Fruit fly (Drosophila melanogaster) whole organism, embryonic: Measurements from ENCODE around the gene CG32751.

Source experiments
- ATbp ChIP-seq: fragments of 200-800 bp; sonication (Bioruptor generic); optimal IDR thresholded peaks from 2 replicates; lab custom pipeline; 2017; ENCODE audit warnings: missing biosample characterization, mild to moderate bottlenecking, missing genetic modification characterization, missing genetic modification reagents
- Atf-2 ChIP-seq: fragments of 200-800 bp; sonication (Bioruptor generic); optimal IDR thresholded peaks from 2 replicates; lab custom pipeline; 2016; ENCODE audit warnings: missing biosample characterization, missing genetic modification characterization
- CG11456 ChIP-seq: fragments of 200-800 bp; sonication (Bioruptor generic); IDR thresholded peaks from 3 replicates; pipeline ENCODE4 v1.3.6; 2022; ENCODE audit warnings: missing biosample characterization, missing genetic modification characterization
- CG11695 ChIP-seq: fragments of 200-800 bp; sonication (Bioruptor generic); IDR thresholded peaks from 3 replicates; pipeline ENCODE4 v1.3.6; 2022; ENCODE audit warnings: missing biosample characterization, missing genetic modification characterization
- CG12299 ChIP-seq: fragments of 200-800 bp; sonication (Bioruptor generic); optimal IDR thresholded peaks from 2 replicates; lab custom pipeline; 2018; ENCODE audit warnings: missing biosample characterization, mild to moderate bottlenecking, missing genetic modification characterization
- CG13624 ChIP-seq: fragments of 200-800 bp; sonication (Bioruptor generic); optimal IDR thresholded peaks from 2 replicates; lab custom pipeline; 2016; ENCODE audit warnings: missing biosample characterization, missing genetic modification characterization
- CG15011 ChIP-seq: fragments of 200-800 bp; sonication (Bioruptor generic); optimal IDR thresholded peaks from 3 replicates; lab custom pipeline; 2018; ENCODE audit warnings: missing biosample characterization, mild to moderate bottlenecking, missing genetic modification characterization
- CG1529 ChIP-seq: fragments of 200-800 bp; sonication (Bioruptor generic); optimal IDR thresholded peaks from 3 replicates; lab custom pipeline; 2018; ENCODE audit warnings: missing biosample characterization, missing genetic modification characterization
- CG16813 ChIP-seq: fragments of 200-800 bp; sonication (Bioruptor generic); IDR thresholded peaks from 3 replicates; pipeline ENCODE4 v1.3.6; 2022; ENCODE audit warnings: missing biosample characterization, missing genetic modification characterization; ENCODE audit not compliant: partially characterized antibody
- CG2129 ChIP-seq: fragments of 200-800 bp; sonication (Bioruptor generic); IDR thresholded peaks from 2 replicates; pipeline ENCODE4 v1.3.6; 2022; ENCODE audit warnings: missing biosample characterization, missing genetic modification characterization; ENCODE audit not compliant: partially characterized antibody
- CG2889 ChIP-seq: fragments of 200-800 bp; sonication (Bioruptor generic); IDR thresholded peaks from 3 replicates; pipeline ENCODE4 v1.3.6; 2022; ENCODE audit warnings: missing biosample characterization, missing genetic modification characterization
- CG31224 ChIP-seq: fragments of 200-800 bp; sonication (Bioruptor generic); IDR thresholded peaks from 2 replicates; pipeline ENCODE4 v1.3.6; 2022; ENCODE audit warnings: missing biosample characterization, missing genetic modification characterization
- CG31441 ChIP-seq: fragments of 200-800 bp; sonication (Bioruptor generic); IDR thresholded peaks from 2 replicates; pipeline ENCODE4 v1.3.6; 2022; ENCODE audit warnings: missing biosample characterization, missing genetic modification characterization
- CG3407 ChIP-seq: fragments of 200-800 bp; sonication (Bioruptor generic); optimal IDR thresholded peaks from 2 replicates; lab custom pipeline; 2018; ENCODE audit warnings: missing biosample characterization, mild to moderate bottlenecking, missing genetic modification characterization
- CG3847 ChIP-seq: fragments of 200-800 bp; sonication (Bioruptor generic); IDR thresholded peaks from 2 replicates; pipeline ENCODE4 v1.3.6; 2022; ENCODE audit warnings: missing biosample characterization, missing genetic modification characterization
- CG4854 ChIP-seq: fragments of 200-800 bp; sonication (Bioruptor generic); optimal IDR thresholded peaks from 2 replicates; lab custom pipeline; 2016; ENCODE audit warnings: missing biosample characterization, missing genetic modification characterization, inconsistent platforms
- CG5180 ChIP-seq: fragments of 200-800 bp; sonication (Bioruptor generic); optimal IDR thresholded peaks from 3 replicates; lab custom pipeline; 2017; ENCODE audit warnings: missing biosample characterization, missing genetic modification characterization, mild to moderate bottlenecking, moderate library complexity, missing genetic modification reagents
- CG6765 ChIP-seq: fragments of 200-800 bp; sonication (Bioruptor generic); optimal IDR thresholded peaks from 3 replicates; lab custom pipeline; 2017; ENCODE audit warnings: missing biosample characterization, mild to moderate bottlenecking, missing genetic modification characterization
- CG6854 ChIP-seq: fragments of 200-800 bp; sonication (Bioruptor generic); optimal IDR thresholded peaks from 3 replicates; lab custom pipeline; 2017; ENCODE audit warnings: missing biosample characterization, mild to moderate bottlenecking, missing genetic modification characterization
- CG7745 ChIP-seq: fragments of 200-800 bp; sonication (Bioruptor generic); optimal IDR thresholded peaks from 2 replicates; lab custom pipeline; 2018; ENCODE audit warnings: missing biosample characterization, mild to moderate bottlenecking, missing genetic modification characterization, moderate library complexity
- Chrac-16 ChIP-seq: fragments of 200-800 bp; sonication (Bioruptor generic); optimal IDR thresholded peaks from 3 replicates; lab custom pipeline; 2016; ENCODE audit warnings: missing biosample characterization, missing genetic modification characterization
- Gsc ChIP-seq: fragments of 200-800 bp; sonication (Bioruptor generic); IDR thresholded peaks from 2 replicates; pipeline ENCODE4 v1.3.6; 2022; ENCODE audit warnings: missing biosample characterization, missing genetic modification characterization
- Gug ChIP-seq: fragments of 200-800 bp; sonication (Bioruptor generic); IDR thresholded peaks from 4 replicates; pipeline ENCODE4 v1.3.6; 2022; ENCODE audit warnings: missing biosample characterization, missing genetic modification characterization
- Max ChIP-seq: fragments of 200-800 bp; sonication (Bioruptor generic); optimal IDR thresholded peaks from 2 replicates; lab custom pipeline; 2016; ENCODE audit warnings: missing biosample characterization, mild to moderate bottlenecking, missing genetic modification characterization
- Med ChIP-seq: fragments of 200-800 bp; sonication (Bioruptor generic); peaks from one replicate; lab custom pipeline; 2016; ENCODE audit warnings: missing biosample characterization, missing genetic modification characterization, mild to moderate bottlenecking, inconsistent platforms, moderate library complexity
- Optix ChIP-seq: fragments of 200-800 bp; sonication (Bioruptor generic); IDR thresholded peaks from 3 replicates; pipeline ENCODE4 v1.3.6; 2022; ENCODE audit warnings: missing biosample characterization, missing genetic modification characterization
- Ravus ChIP-seq: fragments of 200-800 bp; sonication (Bioruptor generic); IDR thresholded peaks from 2 replicates; pipeline ENCODE4 v1.3.6; 2022; ENCODE audit warnings: missing biosample characterization, missing genetic modification characterization
- Sin3A ChIP-seq: fragments of >200 bp; optimal IDR thresholded peaks from 2 replicates; lab custom pipeline; 2018
- Ssrp ChIP-seq: fragments of 200-800 bp; sonication (Bioruptor generic); optimal IDR thresholded peaks from 2 replicates; lab custom pipeline; 2018; ENCODE audit warnings: missing biosample characterization, mild to moderate bottlenecking, missing genetic modification characterization, moderate library complexity
- ab ChIP-seq: fragments of 200-800 bp; sonication (Bioruptor generic); optimal IDR thresholded peaks from 2 replicates; lab custom pipeline; 2016; ENCODE audit warnings: missing biosample characterization, missing genetic modification characterization
- chn ChIP-seq: fragments of 200-800 bp; sonication (Bioruptor generic); optimal IDR thresholded peaks from 2 replicates; lab custom pipeline; 2016; ENCODE audit warnings: missing biosample characterization, missing genetic modification characterization
- corto ChIP-seq: fragments of 200-800 bp; sonication (Bioruptor generic); optimal IDR thresholded peaks from 2 replicates; lab custom pipeline; 2016; ENCODE audit warnings: missing biosample characterization, mild to moderate bottlenecking, missing genetic modification characterization, moderate library complexity
- dan ChIP-seq: fragments of 200-800 bp; sonication (Bioruptor generic); IDR thresholded peaks from 2 replicates; pipeline ENCODE4 v1.3.6; 2022; ENCODE audit warnings: missing biosample characterization, missing genetic modification characterization
- disco-r ChIP-seq: fragments of 200-800 bp; sonication (Bioruptor generic); optimal IDR thresholded peaks from 2 replicates; lab custom pipeline; 2016; ENCODE audit warnings: missing biosample characterization, missing genetic modification characterization
- kay ChIP-seq: fragments of 200-800 bp; sonication (Bioruptor generic); optimal IDR thresholded peaks from 2 replicates; lab custom pipeline; 2016; ENCODE audit warnings: missing biosample characterization, missing genetic modification characterization
- lov ChIP-seq, 2 experiments: fragments of 200-800 bp in 1 of 2; fragments of >200 bp in 1 of 2; sonication (Bioruptor generic) in 1 of 2; IDR thresholded peaks in 1 of 2; optimal IDR thresholded peaks in 1 of 2; 2 replicates in 1 of 2; 3 replicates in 1 of 2; pipeline versions ENCODE4 v1.3.6 to Lab custom; 2017 to 2022; ENCODE audit warnings: missing biosample characterization in 1 of 2, missing genetic modification characterization in 1 of 2
- org-1 ChIP-seq: fragments of 200-800 bp; sonication (Bioruptor generic); optimal IDR thresholded peaks from 2 replicates; lab custom pipeline; 2017; ENCODE audit warnings: missing biosample characterization, missing genetic modification characterization
- pho ChIP-seq: fragments of 200-800 bp; sonication (Bioruptor generic); optimal IDR thresholded peaks from 2 replicates; lab custom pipeline; 2016; ENCODE audit warnings: missing biosample characterization, missing genetic modification characterization
- pros ChIP-seq: fragments of 200-800 bp; sonication (Bioruptor generic); optimal IDR thresholded peaks from 3 replicates; lab custom pipeline; 2019; ENCODE audit warnings: missing biosample characterization, mild to moderate bottlenecking, missing genetic modification characterization, moderate library complexity
- pzg ChIP-seq: fragments of 200-800 bp; sonication (Bioruptor generic); optimal IDR thresholded peaks from 3 replicates; lab custom pipeline; 2018; ENCODE audit warnings: missing biosample characterization, mild to moderate bottlenecking, missing genetic modification characterization, moderate library complexity
- run ChIP-seq: fragments of 200-800 bp; sonication (Bioruptor generic); optimal IDR thresholded peaks from 3 replicates; lab custom pipeline; 2018; ENCODE audit warnings: missing biosample characterization, mild to moderate bottlenecking, missing genetic modification characterization
- scrt ChIP-seq: fragments of 200-800 bp; sonication (Bioruptor generic); optimal IDR thresholded peaks from 2 replicates; lab custom pipeline; 2018; ENCODE audit warnings: missing biosample characterization, mild to moderate bottlenecking, missing genetic modification characterization, moderate library complexity
- slou ChIP-seq: fragments of 200-800 bp; sonication (Bioruptor generic); optimal IDR thresholded peaks from 3 replicates; lab custom pipeline; 2016; ENCODE audit warnings: missing biosample characterization, missing genetic modification characterization
- so ChIP-seq: fragments of 200-800 bp; sonication (Bioruptor generic); IDR thresholded peaks from 3 replicates; pipeline ENCODE4 v1.3.6; 2022; ENCODE audit warnings: missing biosample characterization, missing genetic modification characterization
- unpg ChIP-seq: fragments of 200-800 bp; sonication (Bioruptor generic); optimal IDR thresholded peaks from 3 replicates; lab custom pipeline; 2018; ENCODE audit warnings: missing biosample characterization, mild to moderate bottlenecking, missing genetic modification characterization, moderate library complexity
- wdn ChIP-seq: fragments of 200-800 bp; sonication (Bioruptor generic); IDR thresholded peaks from 2 replicates; pipeline ENCODE4 v1.3.6; 2022; ENCODE audit warnings: missing biosample characterization, missing genetic modification characterization
- wor ChIP-seq: fragments of 200-800 bp; sonication (Bioruptor generic); IDR thresholded peaks from 2 replicates; pipeline ENCODE4 v1.3.6; 2022; ENCODE audit warnings: missing biosample characterization, missing genetic modification characterization
- zen2 ChIP-seq: fragments of 200-800 bp; sonication (Bioruptor generic); IDR thresholded peaks from 3 replicates; pipeline ENCODE4 v1.3.6; 2022; ENCODE audit warnings: missing biosample characterization, missing genetic modification characterization; ENCODE audit not compliant: partially characterized antibody

CG32751 gene

DNA sequence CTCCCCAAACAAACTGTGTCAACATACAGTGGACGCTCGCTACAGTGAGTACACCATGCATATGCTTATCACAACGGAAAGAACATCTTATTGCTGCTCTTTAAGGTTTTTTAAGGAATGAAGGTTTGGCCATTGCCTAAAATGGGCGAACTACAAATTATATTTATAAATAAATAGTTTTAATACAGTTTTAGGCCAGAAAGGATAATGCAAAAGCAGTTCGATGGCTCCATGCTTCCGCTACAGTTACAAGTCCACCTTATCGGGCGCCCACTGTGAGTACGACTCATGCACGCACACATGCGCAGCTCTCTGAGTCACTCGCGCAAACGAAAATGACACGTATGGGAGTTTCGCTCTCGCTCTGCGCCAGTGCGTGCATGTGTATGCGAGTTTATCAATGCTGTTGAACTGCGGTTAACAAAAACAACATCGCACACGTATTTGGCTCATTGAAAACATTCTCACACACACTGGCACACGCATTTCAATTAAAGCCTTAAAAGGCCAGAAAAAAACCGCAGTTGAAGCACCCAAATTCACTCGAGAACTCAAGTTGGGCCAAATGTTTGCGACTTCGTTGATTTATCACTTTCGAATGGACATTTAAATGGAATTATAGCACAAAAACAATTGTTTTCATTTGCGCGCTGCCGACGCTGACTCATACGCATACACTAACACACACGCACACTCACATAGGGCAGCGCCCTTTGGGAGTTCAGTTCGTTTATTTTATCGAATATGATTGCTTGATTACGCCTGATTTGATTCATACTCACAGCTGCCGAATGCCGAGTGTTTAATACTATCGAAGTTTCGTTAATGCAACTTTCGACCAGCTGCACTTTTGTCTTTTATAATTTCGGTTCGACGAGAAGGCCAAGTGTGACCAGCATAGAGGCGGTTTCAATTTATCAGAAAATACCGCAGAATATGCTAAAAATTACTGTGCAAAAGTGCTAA is 26.1 kb upstream of the CG32751 start, which contains the start of gene sqh (continued):
- TF ChIP-seq wdn (GFP tag; lab: Robert Waterston, UW), result peak; percentile 85
- TF ChIP-seq Ravus, result peak; percentile 81
- TF ChIP-seq wor (GFP tag; lab: Robert Waterston, UW), result peak; percentile 81
- peak; percentile 84 for TF ChIP-seq Ssrp
- TF ChIP-seq CG31224, result peak; percentile 83
- no peak for TF ChIP-seq ab (GFP tag; lab: Kevin White, UChicago)
- peak; percentile 24 for TF ChIP-seq Atf-2 (GFP tag; lab: Kevin White, UChicago)
- TF ChIP-seq CG16813 (GFP tag; lab: Robert Waterston, UW), result no peak
- no peak for TF ChIP-seq lov (optimal IDR thresholded peaks at IDR 0.05; lab: Kevin White, UChicago)
- peak; percentile 73; the same call in 2 of the 3 replicates for TF ChIP-seq lov (GFP tag; IDR thresholded peaks at IDR 0.05; lab: Robert Waterston, UW)
- peak; percentile 87 for TF ChIP-seq unpg
- peak; percentile 80 for TF ChIP-seq ATbp
- peak; percentile 91 for TF ChIP-seq CG11695 (GFP tag; lab: Robert Waterston, UW)
- peak; percentile 86 for TF ChIP-seq org-1 (GFP tag; lab: Kevin White, UChicago)
- TF ChIP-seq CG7745 (tag; lab: Kevin White, UChicago), result no peak
- peak; percentile 91 for TF ChIP-seq Gug (GFP tag; lab: Robert Waterston, UW)
- TF ChIP-seq pho (GFP tag; lab: Kevin White, UChicago), result peak; percentile 56
- peak; percentile 37 for TF ChIP-seq CG13624 (GFP tag; lab: Kevin White, UChicago)
- TF ChIP-seq CG3847 (GFP tag; lab: Robert Waterston, UW), result peak; percentile 93
- peak; percentile 87 for TF ChIP-seq CG3407
- peak; percentile 47 for TF ChIP-seq run (tag; lab: Kevin White, UChicago)
- peak; percentile 75 for TF ChIP-seq CG6765 (GFP tag; lab: Kevin White, UChicago)
- TF ChIP-seq dan (GFP tag; lab: Robert Waterston, UW), result peak; percentile 59; the same call in 1 of the 2 replicates
- TF ChIP-seq slou (GFP tag; lab: Kevin White, UChicago), result peak; percentile 72
- peak; percentile 82 for TF ChIP-seq Chrac-16 (GFP tag; lab: Kevin White, UChicago)
- peak; percentile 73 for TF ChIP-seq CG5180 (GFP tag; lab: Kevin White, UChicago)
- peak; percentile 87; the same call in 1 of the 3 replicates for TF ChIP-seq so (GFP tag; lab: Robert Waterston, UW)
- no peak for TF ChIP-seq zen2 (GFP tag; lab: Robert Waterston, UW)
- no peak for TF ChIP-seq scrt (GFP tag; lab: Kevin White, UChicago)
- no peak for TF ChIP-seq pzg (GFP tag; lab: Kevin White, UChicago)
- peak; percentile 46 for TF ChIP-seq CG4854 (GFP tag; lab: Kevin White, UChicago)
- peak; percentile 71 for TF ChIP-seq Max (GFP tag; lab: Kevin White, UChicago)
- TF ChIP-seq disco-r (GFP tag; lab: Kevin White, UChicago), result peak; percentile 46
- TF ChIP-seq CG2889 (GFP tag; lab: Robert Waterston, UW), result peak; percentile 87
- TF ChIP-seq CG15011, result no peak
- TF ChIP-seq CG2129 (GFP tag; lab: Robert Waterston, UW), result no peak
- peak; percentile 40 for TF ChIP-seq pros (GFP tag; lab: Kevin White, UChicago)
- TF ChIP-seq chn (GFP tag; lab: Kevin White, UChicago), result peak; percentile 69
- TF ChIP-seq CG11456 (GFP tag; lab: Robert Waterston, UW), result peak; percentile 89
- peak; percentile 99 for TF ChIP-seq kay (GFP tag; lab: Kevin White, UChicago)
- TF ChIP-seq Optix (GFP tag; lab: Robert Waterston, UW), result peak; percentile 84
- peak; percentile 77 for TF ChIP-seq CG31441
- no peak for TF ChIP-seq Sin3A (lab: Kevin White, UChicago)
- peak; percentile 76 for TF ChIP-seq CG6854 (GFP tag; lab: Kevin White, UChicago)
- TF ChIP-seq corto, result peak; percentile 84
- peak; percentile 90 for TF ChIP-seq CG1529 (GFP tag; lab: Kevin White, UChicago)
- peak; percentile 85 for TF ChIP-seq Gsc (GFP tag; lab: Robert Waterston, UW)
- TF ChIP-seq CG12299, result peak; percentile 82
- peak; percentile 94 for TF ChIP-seq Med
